Worm (Caenorhabditis elegans) whole organism, mixed stage, embryonic: ENCODE data around the gene flh-1.

ENCODE experiments used
- M03D4.4 ChIP-seq: sonication (generic microtip); optimal IDR thresholded peaks from 2 replicates; lab custom pipeline; 2017; ENCODE audit warnings: mild to moderate bottlenecking, missing genetic modification characterization, missing compliant biosample characterization
- ceh-43 ChIP-seq: fragments of 200-800 bp; sonication (Bioruptor generic); optimal IDR thresholded peaks from 2 replicates; lab custom pipeline; 2018; ENCODE audit warnings: mild to moderate bottlenecking, missing genetic modification characterization, moderate library complexity, missing compliant biosample characterization
- cnd-1 ChIP-seq: fragments of 200-800 bp; sonication (Bioruptor generic); optimal IDR thresholded peaks from 2 replicates; lab custom pipeline; 2018; ENCODE audit warnings: mild to moderate bottlenecking, missing genetic modification characterization, missing compliant biosample characterization
- drap-1 ChIP-seq: fragments of 200-800 bp; sonication (Bioruptor generic); optimal IDR thresholded peaks from 3 replicates; lab custom pipeline; 2018; ENCODE audit warnings: mild to moderate bottlenecking, missing genetic modification characterization, missing compliant biosample characterization
- elt-1 ChIP-seq: sonication (generic microtip); optimal IDR thresholded peaks from 2 replicates; lab custom pipeline; 2017; ENCODE audit warnings: missing genetic modification characterization, mild to moderate bottlenecking, missing compliant biosample characterization, antibody characterized with exemption, moderate library complexity, borderline replicate concordance; ENCODE audit not compliant: insufficient read depth
- elt-3 ChIP-seq: fragments of 150-350 bp; optimal IDR thresholded peaks from 2 replicates; lab custom pipeline; 2014; ENCODE audit warnings: missing biosample characterization, missing genetic modification characterization
- ham-2 ChIP-seq: fragments of 200-800 bp; sonication (Bioruptor generic); optimal IDR thresholded peaks from 2 replicates; lab custom pipeline; 2018; ENCODE audit warnings: mild to moderate bottlenecking, missing genetic modification characterization, missing compliant biosample characterization
- hlh-1 ChIP-seq: fragments of 150-350 bp; optimal IDR thresholded peaks from 2 replicates; lab custom pipeline; 2014; ENCODE audit warnings: missing biosample characterization, missing genetic modification reagents, missing genetic modification characterization
- lin-13 ChIP-seq: fragments of 150-350 bp; optimal IDR thresholded peaks from 2 replicates; lab custom pipeline; 2014; ENCODE audit warnings: missing biosample characterization, missing genetic modification characterization
- lin-32 ChIP-seq: fragments of 200-800 bp; sonication (Bioruptor generic); optimal IDR thresholded peaks from 2 replicates; lab custom pipeline; 2018; ENCODE audit warnings: mild to moderate bottlenecking, missing genetic modification characterization, missing compliant biosample characterization
- lsy-2 ChIP-seq: fragments of 150-350 bp; optimal IDR thresholded peaks from 2 replicates; lab custom pipeline; 2014; ENCODE audit warnings: missing biosample characterization, missing genetic modification characterization
- mab-5 ChIP-seq: fragments of 150-350 bp; optimal IDR thresholded peaks from 2 replicates; lab custom pipeline; 2014; ENCODE audit warnings: missing biosample characterization, missing genetic modification characterization
- mep-1 ChIP-seq: fragments of 150-350 bp; optimal IDR thresholded peaks from 2 replicates; lab custom pipeline; 2017; ENCODE audit warnings: missing biosample characterization, missing genetic modification reagents, missing genetic modification characterization, inconsistent platforms
- nhr-12 ChIP-seq: fragments of 150-350 bp; optimal IDR thresholded peaks from 2 replicates; lab custom pipeline; 2014; ENCODE audit warnings: missing biosample characterization, missing genetic modification characterization
- nhr-2 ChIP-seq: fragments of 150-350 bp; optimal IDR thresholded peaks from 2 replicates; lab custom pipeline; 2014; ENCODE audit warnings: missing biosample characterization, missing genetic modification characterization
- nhr-237 ChIP-seq: fragments of 150-350 bp; optimal IDR thresholded peaks from 2 replicates; lab custom pipeline; 2014; ENCODE audit warnings: missing biosample characterization, missing genetic modification characterization
- nhr-28 ChIP-seq: fragments of 150-350 bp; optimal IDR thresholded peaks from 2 replicates; lab custom pipeline; 2014; ENCODE audit warnings: missing biosample characterization, missing genetic modification characterization
- sem-2 ChIP-seq: fragments of 200-800 bp; sonication (Bioruptor generic); optimal IDR thresholded peaks from 2 replicates; lab custom pipeline; 2018; ENCODE audit warnings: mild to moderate bottlenecking, missing genetic modification characterization, missing compliant biosample characterization
- sptf-1 ChIP-seq: sonication (generic microtip); optimal IDR thresholded peaks from 2 replicates; lab custom pipeline; 2017; ENCODE audit warnings: mild to moderate bottlenecking, missing genetic modification characterization, moderate library complexity, missing compliant biosample characterization
- tbx-8 ChIP-seq: fragments of 200-800 bp; sonication (Bioruptor generic); optimal IDR thresholded peaks from 2 replicates; lab custom pipeline; 2018; ENCODE audit warnings: mild to moderate bottlenecking, missing genetic modification characterization, moderate library complexity, missing compliant biosample characterization
- unc-120 ChIP-seq: sonication (generic microtip); optimal IDR thresholded peaks from 2 replicates; lab custom pipeline; 2017; ENCODE audit warnings: missing genetic modification characterization, missing compliant biosample characterization; ENCODE audit not compliant: poor library complexity, severe bottlenecking
- unc-39 ChIP-seq: fragments of 150-350 bp; optimal IDR thresholded peaks from 2 replicates; lab custom pipeline; 2014; ENCODE audit warnings: missing biosample characterization, missing genetic modification characterization
- unc-62 ChIP-seq: fragments of 150-350 bp; optimal IDR thresholded peaks from 2 replicates; lab custom pipeline; 2014; ENCODE audit warnings: missing biosample characterization, missing genetic modification reagents, missing genetic modification characterization
- zip-8 ChIP-seq: fragments of 150-350 bp; optimal IDR thresholded peaks from 2 replicates; lab custom pipeline; 2014; ENCODE audit warnings: missing biosample characterization, missing genetic modification characterization
- ztf-11 ChIP-seq: fragments of 150-350 bp; optimal IDR thresholded peaks from 2 replicates; lab custom pipeline; 2014; ENCODE audit warnings: missing biosample characterization, missing genetic modification characterization

The flh-1 gene

ce11 chrIV:9214823-9215222, 49.2 kb downstream of the flh-1 start:
- TF ChIP-seq nhr-12 (tag; lab: Kevin White, UChicago) (no peak), nhr-2 (tag; lab: Kevin White, UChicago) (no peak), lin-32 (GFP tag; lab: Kevin White, UChicago) (no peak), ham-2 (no peak), unc-120 (tag; lab: Kevin White, UChicago) (no peak), nhr-237 (no peak), lin-13 (tag; lab: Kevin White, UChicago) (no peak), tbx-8 (GFP tag; lab: Kevin White, UChicago) (no peak), unc-62 (GFP tag; lab: Kevin White, UChicago) (no peak), nhr-28 (tag; lab: Kevin White, UChicago) (no peak), zip-8 (no peak), mab-5 (tag; lab: Kevin White, UChicago) (no peak), M03D4.4 (no peak), sptf-1 (tag; lab: Kevin White, UChicago) (no peak), ceh-43 (GFP tag; lab: Kevin White, UChicago) (no peak), elt-3 (tag; lab: Kevin White, UChicago) (no peak), elt-1 (tag; lab: Kevin White, UChicago) (no peak), unc-39 (tag; lab: Kevin White, UChicago) (no peak), ztf-11 (tag; lab: Kevin White, UChicago) (no peak), sem-2 (GFP tag; lab: Kevin White, UChicago) (no peak)

DNA sequence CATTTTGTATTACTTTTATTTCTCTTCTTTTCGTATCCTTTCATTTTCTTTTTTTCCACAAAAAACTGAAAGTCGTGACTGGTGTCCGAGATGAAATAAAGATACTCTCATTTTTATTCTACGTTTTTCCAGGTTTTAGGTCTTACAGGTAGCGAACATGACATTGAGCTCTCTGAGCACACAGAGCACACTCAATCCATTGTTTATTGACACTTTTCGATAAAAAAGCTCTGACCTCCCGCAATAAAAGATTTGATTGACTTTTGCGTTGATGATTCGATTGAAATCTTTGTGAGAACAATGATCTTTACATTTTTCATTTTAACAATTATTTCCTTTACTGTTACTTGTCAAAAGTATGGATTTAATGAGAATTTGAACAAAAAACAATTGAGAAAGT, 51.9 kb downstream of the flh-1 start, which contains the start of gene C46C2.6:
C46C2.6 (plus strand) TSS at position 301 of the 400 bp plus-strand sequence.
- TF ChIP-seq unc-120 (tag; lab: Kevin White, UChicago) (no peak), mep-1 (tag; lab: Kevin White, UChicago) (no peak), nhr-12 (tag; lab: Kevin White, UChicago) (no peak), lsy-2 (tag; lab: Kevin White, UChicago) (no peak), sem-2 (GFP tag; lab: Kevin White, UChicago) (no peak), hlh-1 (tag; lab: Kevin White, UChicago) (no peak), drap-1 (no peak), ceh-43 (GFP tag; lab: Kevin White, UChicago) (no peak), cnd-1 (tag; lab: Kevin White, UChicago) (no peak), nhr-28 (tag; lab: Kevin White, UChicago) (no peak)
